Worm (Caenorhabditis elegans): ENCODE data around the gene bmy-1.

bmy-1 gene

DNA sequence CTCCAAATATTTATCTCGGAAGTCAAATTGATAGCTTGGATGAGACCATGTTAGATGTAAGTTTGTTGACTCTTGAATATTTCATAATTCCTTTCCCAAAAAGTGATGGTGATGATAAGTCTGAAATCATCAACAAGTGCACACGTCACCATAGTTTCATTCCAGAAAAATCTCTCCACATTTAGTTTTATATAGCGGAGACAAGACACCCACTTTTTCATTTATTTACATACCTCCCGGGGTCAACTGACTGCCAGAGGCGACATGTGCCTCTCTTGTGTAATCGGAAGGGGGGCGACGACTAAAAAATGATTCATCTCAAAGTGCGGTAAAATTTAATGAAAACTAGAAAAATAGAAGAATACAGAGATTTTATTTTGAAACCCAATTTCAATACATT is 20.2 kb upstream of the bmy-1 start (continued):
- TF ChIP-seq him-1 (tag; optimal IDR thresholded peaks at IDR 0.05) (no peak), Y79H2A.3 (GFP tag; conservative IDR thresholded peaks at IDR 0.05) (no peak), attf-3 (GFP tag; conservative IDR thresholded peaks at IDR 0.05) (no peak), F37B4.10 (GFP tag; IDR thresholded peaks at IDR 0.05) (no peak), C06A6.2 (GFP tag; conservative IDR thresholded peaks at IDR 0.05) (0 out of 2 replicates have a peak, but pooled peaks have one; percentile 12), attf-5 (GFP tag; optimal IDR thresholded peaks at IDR 0.05) (peak; percentile 54), ceh-79 (tag; optimal IDR thresholded peaks at IDR 0.05) (no peak), B0261.1 (tag; optimal IDR thresholded peaks at IDR 0.05) (no peak), unc-130 (GFP tag; optimal IDR thresholded peaks at IDR 0.05) (no peak), madf-10 (tag; optimal IDR thresholded peaks at IDR 0.05) (no peak), lin-26 (GFP tag; IDR thresholded peaks at IDR 0.05) (0 out of 2 replicates have a peak, but pooled peaks have one; percentile 17), ekl-4 (GFP tag; IDR thresholded peaks at IDR 0.05) (0 out of 2 replicates have a peak, but pooled peaks have one; percentile 10), Y67H2A.10 (GFP tag; conservative IDR thresholded peaks at IDR 0.05) (no peak), ZK185.1 (tag; optimal IDR thresholded peaks at IDR 0.05; ENCODE audit: poor library complexity, severe bottlenecking) (no peak), cebp-1 (GFP tag; IDR thresholded peaks at IDR 0.05) (peak; percentile 74), cebp-1 (tag; optimal IDR thresholded peaks at IDR 0.05) (peak; percentile 82)

DNA sequence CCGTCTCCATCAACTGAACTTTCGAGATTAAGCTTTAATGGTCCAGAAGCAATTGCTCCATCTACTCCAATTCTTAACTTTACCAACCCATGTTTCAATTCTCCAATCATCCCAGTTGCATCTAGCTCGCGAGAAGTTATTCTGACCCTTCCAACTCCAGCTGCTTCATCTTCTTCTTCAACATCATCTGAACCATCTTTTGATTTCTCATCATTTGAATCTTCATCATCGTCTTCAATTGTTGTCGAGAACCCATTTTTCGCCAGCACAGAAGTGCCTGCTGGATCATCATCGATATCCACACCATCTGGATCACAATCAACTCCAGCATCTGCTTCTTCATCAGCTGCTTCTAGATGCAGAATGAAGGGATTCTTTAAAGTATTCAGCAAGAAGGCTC is 18.9 kb upstream of the bmy-1 start:
- TF ChIP-seq Y79H2A.3 (GFP tag; conservative IDR thresholded peaks at IDR 0.05) = no peak
- no peak for TF ChIP-seq ztf-3 (GFP tag; optimal IDR thresholded peaks at IDR 0.05)
- no peak for TF ChIP-seq ztf-6 (GFP tag; IDR thresholded peaks at IDR 0.05)
- TF ChIP-seq mcd-1 (GFP tag; IDR thresholded peaks at IDR 0.05) = no peak
- TF ChIP-seq tlf-1 (GFP tag; optimal IDR thresholded peaks at IDR 0.05) = no peak
- no peak for TF ChIP-seq unc-62 (GFP tag; optimal IDR thresholded peaks at IDR 0.05)
- no peak for TF ChIP-seq bed-2 (GFP tag; IDR thresholded peaks at IDR 0.05)
- no peak for TF ChIP-seq Y53G8AR.9 (GFP tag; conservative IDR thresholded peaks at IDR 0.05)
- no peak for TF ChIP-seq K12H6.12 (tag; optimal IDR thresholded peaks at IDR 0.05)
- TF ChIP-seq nfya-1 (tag; optimal IDR thresholded peaks at IDR 0.05; ENCODE audit: borderline replicate concordance, insufficient read depth) = no peak

DNA sequence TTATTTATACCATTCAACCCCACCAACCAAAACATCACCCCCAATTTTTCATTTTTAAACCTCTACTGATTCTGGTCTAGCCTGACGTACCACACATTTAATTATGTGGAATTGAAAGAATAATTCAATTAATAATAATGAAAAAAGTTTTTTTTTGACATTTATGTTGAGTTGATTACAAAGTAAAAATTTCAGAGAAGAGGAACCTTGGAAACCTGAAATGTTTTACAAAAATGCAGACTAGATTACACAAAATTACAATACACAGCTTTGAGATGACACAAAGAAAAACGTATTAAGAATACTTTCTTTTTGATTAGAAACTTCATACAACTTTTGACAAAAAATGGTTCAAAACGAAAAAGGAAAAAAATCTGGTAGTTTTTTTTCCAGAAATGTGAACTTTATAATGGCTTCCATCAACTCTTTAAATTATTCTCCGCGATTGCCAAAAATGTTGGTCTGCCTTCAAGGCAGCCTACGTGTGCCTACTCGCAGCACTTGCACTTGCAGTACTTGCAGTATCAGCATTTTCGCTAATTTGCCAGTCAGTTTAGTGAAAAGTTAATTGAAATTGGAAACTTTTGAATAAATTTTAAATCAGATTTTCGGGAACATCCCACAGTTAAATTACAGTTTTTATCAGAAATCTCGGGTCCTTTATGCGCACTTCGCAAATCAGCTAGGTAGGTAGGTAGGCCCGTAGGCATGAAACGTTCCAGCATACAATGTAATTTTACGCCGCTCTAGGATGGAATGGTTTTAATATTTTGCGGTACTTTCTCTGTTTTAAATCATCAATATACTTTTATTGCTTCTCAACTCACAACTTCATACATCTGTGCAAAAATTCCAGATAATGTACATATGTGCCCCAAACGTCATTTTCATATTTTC is 17.6 kb upstream of the bmy-1 start:
- TF ChIP-seq cebp-1 (GFP tag; IDR thresholded peaks at IDR 0.05) (no peak; the same call in 1 of the 2 replicates), cebp-1 (tag; optimal IDR thresholded peaks at IDR 0.05) (peak; percentile 61), ZK185.1 (tag; optimal IDR thresholded peaks at IDR 0.05; ENCODE audit: poor library complexity, severe bottlenecking) (peak; percentile 8), ekl-4 (GFP tag; IDR thresholded peaks at IDR 0.05) (no peak), let-526 (GFP tag; IDR thresholded peaks at IDR 0.05) (no peak), nfyb-1 (GFP tag; IDR thresholded peaks at IDR 0.05) (0 out of 2 replicates have a peak, but pooled peaks have one; percentile 69), chd-7 (tag; optimal IDR thresholded peaks at IDR 0.05) (peak; percentile 37), C17E4.6 (GFP tag; IDR thresholded peaks at IDR 0.05) (no peak), K12H6.12 (tag; optimal IDR thresholded peaks at IDR 0.05) (peak; percentile 5), ama-1 (optimal IDR thresholded peaks at IDR 0.05) (no peak), ama-1 (GFP tag; optimal IDR thresholded peaks at IDR 0.05) (peak in 1 of 2 experiments; percentile 19), dox-1 (GFP tag; IDR thresholded peaks at IDR 0.05) (peak; percentile 58), dpl-1 (GFP tag; optimal IDR thresholded peaks at IDR 0.05) (no peak), madf-3 (GFP tag; IDR thresholded peaks at IDR 0.05) (peak; percentile 71; the same call in 1 of the 2 replicates), die-1 (tag; optimal IDR thresholded peaks at IDR 0.05) (peak; percentile 6), K11D2.4 (GFP tag; IDR thresholded peaks at IDR 0.05) (peak; percentile 37; the same call in 1 of the 2 replicates), madf-6 (GFP tag; IDR thresholded peaks at IDR 0.05) (peak; percentile 17; the same call in 1 of the 2 replicates), F22D6.2 (tag; optimal IDR thresholded peaks at IDR 0.05) (no peak), repo-1 (tag; optimal IDR thresholded peaks at IDR 0.05) (peak; percentile 28), ceh-40 (GFP tag; IDR thresholded peaks at IDR 0.05) (peak; percentile 64; the same call in 1 of the 2 replicates)

Data from whole organism, young adult.